Fruit fly (Drosophila melanogaster) whole organism, prepupa: ENCODE measurements around the gene Sec15.

ENCODE experiments used
- Blimp-1 ChIP-seq: fragments of 200-800 bp; sonication (Bioruptor generic); optimal IDR thresholded peaks from 3 replicates; lab custom pipeline; 2017; ENCODE audit warnings: missing biosample characterization, missing genetic modification characterization, mild to moderate bottlenecking, moderate library complexity, missing genetic modification reagents
- achi ChIP-seq: fragments of 200-800 bp; sonication (Bioruptor generic); optimal IDR thresholded peaks from 3 replicates; lab custom pipeline; 2016; ENCODE audit warnings: missing biosample characterization, missing genetic modification characterization
- fd85E ChIP-seq: fragments of 200-800 bp; sonication (Bioruptor generic); optimal IDR thresholded peaks from 3 replicates; lab custom pipeline; 2016; ENCODE audit warnings: missing biosample characterization, missing genetic modification characterization

DNA sequence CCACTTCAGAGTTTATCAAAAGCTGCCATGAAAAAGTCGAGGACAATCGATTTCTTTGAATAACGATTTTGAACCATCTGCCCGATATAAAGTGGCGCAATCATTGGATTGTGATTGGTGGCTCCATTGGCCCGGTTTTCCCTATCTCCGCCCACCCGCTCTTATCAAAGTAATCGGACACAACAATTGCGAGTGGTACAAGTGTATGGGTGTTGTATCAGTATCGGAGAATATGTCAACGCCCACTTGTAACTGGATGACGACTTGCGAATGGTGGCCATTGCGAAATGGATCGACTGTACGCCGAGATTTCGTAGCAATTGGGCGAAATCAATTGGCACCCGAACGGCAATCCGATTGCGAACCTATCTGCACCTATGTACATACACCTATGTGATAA is 30.2 kb downstream of the Sec15 start:
- TF ChIP-seq fd85E (no peak), achi (no peak), Blimp-1 (GFP tag; lab: Kevin White, UChicago) (no peak)
